Worm (Caenorhabditis elegans) whole organism, late embryonic: ENCODE results near the gene C50F4.8.

ENCODE experiments used
- C08G9.2 ChIP-seq: sonication (generic microtip); optimal IDR thresholded peaks from 2 replicates; lab custom pipeline; 2016; ENCODE audit warnings: mild to moderate bottlenecking, missing genetic modification characterization, moderate library complexity, missing compliant biosample characterization
- C38D4.7 ChIP-seq: fragments of 200-800 bp; sonication (Bioruptor generic); optimal IDR thresholded peaks from 2 replicates; lab custom pipeline; 2018; ENCODE audit warnings: mild to moderate bottlenecking, missing genetic modification characterization, moderate library complexity, missing compliant biosample characterization
- F13H6.1 ChIP-seq: sonication (generic microtip); optimal IDR thresholded peaks from 2 replicates; lab custom pipeline; 2016; ENCODE audit warnings: missing genetic modification characterization, missing compliant biosample characterization
- K09A11.1 ChIP-seq: sonication (generic microtip); optimal IDR thresholded peaks from 2 replicates; lab custom pipeline; 2017; ENCODE audit warnings: antibody characterized with exemption, mild to moderate bottlenecking, missing genetic modification characterization, missing compliant biosample characterization; ENCODE audit not compliant: insufficient read depth
- Y22D7AL.16 ChIP-seq: sonication (generic microtip); optimal IDR thresholded peaks from 2 replicates; lab custom pipeline; 2016; ENCODE audit warnings: missing genetic modification characterization, missing compliant biosample characterization
- ceh-14 ChIP-seq: sonication (generic microtip); optimal IDR thresholded peaks from 2 replicates; lab custom pipeline; 2016; ENCODE audit warnings: missing genotype, missing genetic modification characterization, missing compliant biosample characterization
- ceh-18 ChIP-seq: sonication (generic microtip); optimal IDR thresholded peaks from 2 replicates; lab custom pipeline; 2016; ENCODE audit warnings: missing genetic modification characterization, missing compliant biosample characterization
- ceh-22 ChIP-seq: sonication (generic microtip); optimal IDR thresholded peaks from 2 replicates; lab custom pipeline; 2017; ENCODE audit warnings: missing biosample characterization, missing genetic modification characterization
- ceh-30 ChIP-seq: fragments of 150-350 bp; optimal IDR thresholded peaks from 2 replicates; lab custom pipeline; 2014; ENCODE audit warnings: missing biosample characterization, missing genetic modification characterization
- ceh-31 ChIP-seq: sonication (generic microtip); optimal IDR thresholded peaks from 2 replicates; lab custom pipeline; 2016; ENCODE audit warnings: missing genetic modification characterization, missing compliant biosample characterization
- ceh-6 ChIP-seq: fragments of 200-800 bp; sonication (Bioruptor generic); optimal IDR thresholded peaks from 2 replicates; lab custom pipeline; 2018; ENCODE audit warnings: mild to moderate bottlenecking, missing genetic modification characterization, missing compliant biosample characterization
- ceh-9 ChIP-seq: sonication (generic microtip); optimal IDR thresholded peaks from 2 replicates; lab custom pipeline; 2016; ENCODE audit warnings: mild to moderate bottlenecking, missing genetic modification characterization, inconsistent platforms, missing compliant biosample characterization
- dmd-4 ChIP-seq: sonication (generic microtip); optimal IDR thresholded peaks from 2 replicates; lab custom pipeline; 2016; ENCODE audit warnings: borderline replicate concordance, missing genetic modification characterization, missing compliant biosample characterization
- elt-4 ChIP-seq: sonication (generic microtip); optimal IDR thresholded peaks from 2 replicates; lab custom pipeline; 2016; ENCODE audit warnings: missing genetic modification characterization, missing compliant biosample characterization
- ets-4 ChIP-seq: sonication (generic microtip); optimal IDR thresholded peaks from 2 replicates; lab custom pipeline; 2016; ENCODE audit warnings: missing genetic modification characterization, missing compliant biosample characterization
- gmeb-2 ChIP-seq: sonication (generic microtip); optimal IDR thresholded peaks from 2 replicates; lab custom pipeline; 2016; ENCODE audit warnings: missing genetic modification characterization, inconsistent platforms, missing compliant biosample characterization
- hlh-13 ChIP-seq: fragments of 200-800 bp; sonication (Bioruptor generic); optimal IDR thresholded peaks from 2 replicates; lab custom pipeline; 2018; ENCODE audit warnings: mild to moderate bottlenecking, missing genetic modification characterization, missing compliant biosample characterization
- hlh-30 ChIP-seq: sonication (generic microtip); optimal IDR thresholded peaks from 2 replicates; lab custom pipeline; 2017; ENCODE audit warnings: antibody characterized with exemption, missing genetic modification characterization, missing compliant biosample characterization; ENCODE audit not compliant: insufficient read depth
- hlh-6 ChIP-seq: sonication (generic microtip); optimal IDR thresholded peaks from 2 replicates; lab custom pipeline; 2016; ENCODE audit warnings: missing genotype, missing genetic modification characterization, missing compliant biosample characterization
- hlh-8 ChIP-seq: sonication (generic microtip); optimal IDR thresholded peaks from 2 replicates; lab custom pipeline; 2016; ENCODE audit warnings: missing genotype, missing genetic modification characterization, missing compliant biosample characterization
- mec-3 ChIP-seq: sonication (generic microtip); optimal IDR thresholded peaks from 2 replicates; lab custom pipeline; 2016; ENCODE audit warnings: borderline replicate concordance, missing genetic modification characterization, missing compliant biosample characterization
- nfya-1 ChIP-seq: sonication (generic microtip); optimal IDR thresholded peaks from 2 replicates; lab custom pipeline; 2017; ENCODE audit warnings: missing genetic modification characterization, mild to moderate bottlenecking, missing compliant biosample characterization, antibody characterized with exemption, moderate library complexity
- nhr-11 ChIP-seq: fragments of 150-350 bp; optimal IDR thresholded peaks from 2 replicates; lab custom pipeline; 2014; ENCODE audit warnings: missing biosample characterization, missing genetic modification characterization
- npax-4 ChIP-seq: sonication (generic microtip); optimal IDR thresholded peaks from 2 replicates; lab custom pipeline; 2016; ENCODE audit warnings: missing genetic modification characterization, missing compliant biosample characterization
- odd-2 ChIP-seq: sonication (generic microtip); optimal IDR thresholded peaks from 2 replicates; lab custom pipeline; 2017; ENCODE audit warnings: antibody characterized with exemption, mild to moderate bottlenecking, missing genetic modification characterization, missing compliant biosample characterization
- pax-1 ChIP-seq: fragments of 150-350 bp; optimal IDR thresholded peaks from 2 replicates; lab custom pipeline; 2014; ENCODE audit warnings: missing biosample characterization, missing genetic modification characterization
- pha-2 ChIP-seq: sonication (generic microtip); optimal IDR thresholded peaks from 2 replicates; lab custom pipeline; 2017; ENCODE audit warnings: mild to moderate bottlenecking, missing genetic modification characterization, missing compliant biosample characterization
- pha-4 ChIP-seq: fragments of 150-350 bp; optimal IDR thresholded peaks from 2 replicates; lab custom pipeline; 2018; ENCODE audit warnings: missing biosample characterization, missing genetic modification reagents, missing genetic modification characterization
- pqm-1 ChIP-seq: sonication (generic microtip); optimal IDR thresholded peaks from 2 replicates; lab custom pipeline; 2016; ENCODE audit warnings: missing genetic modification characterization, missing compliant biosample characterization
- pros-1 ChIP-seq: fragments of 150-350 bp; optimal IDR thresholded peaks from 2 replicates; lab custom pipeline; 2014; ENCODE audit warnings: missing biosample characterization, missing genetic modification reagents, missing genetic modification characterization
- rnt-1 ChIP-seq: sonication (generic microtip); optimal IDR thresholded peaks from 2 replicates; lab custom pipeline; 2016; ENCODE audit warnings: missing genetic modification characterization, missing compliant biosample characterization
- tbx-7 ChIP-seq: sonication (generic microtip); optimal IDR thresholded peaks from 2 replicates; lab custom pipeline; 2016; ENCODE audit warnings: missing genotype, missing genetic modification characterization, missing compliant biosample characterization
- unc-3 ChIP-seq, 2 experiments: fragments of 200-800 bp in 1 of 2; sonication (Bioruptor generic) in 1 of 2; sonication (generic microtip) in 1 of 2; conservative IDR thresholded peaks in 1 of 2; optimal IDR thresholded peaks in 1 of 2; 2 replicates each; pipeline versions ENCODE4 v1.3.6 to Lab custom; 2016 to 2022; ENCODE audit warnings: missing compliant biosample characterization in 2 of 2, missing genetic modification characterization in 2 of 2, missing genetic modification reagents in 1 of 2
- unc-42 ChIP-seq: sonication (generic microtip); optimal IDR thresholded peaks from 2 replicates; lab custom pipeline; 2016; ENCODE audit warnings: missing genotype, missing genetic modification characterization, missing compliant biosample characterization
- unc-55 ChIP-seq: sonication (generic microtip); optimal IDR thresholded peaks from 2 replicates; lab custom pipeline; 2017; ENCODE audit warnings: missing biosample characterization, missing genetic modification reagents, missing genetic modification characterization

The C50F4.8 gene

DNA sequence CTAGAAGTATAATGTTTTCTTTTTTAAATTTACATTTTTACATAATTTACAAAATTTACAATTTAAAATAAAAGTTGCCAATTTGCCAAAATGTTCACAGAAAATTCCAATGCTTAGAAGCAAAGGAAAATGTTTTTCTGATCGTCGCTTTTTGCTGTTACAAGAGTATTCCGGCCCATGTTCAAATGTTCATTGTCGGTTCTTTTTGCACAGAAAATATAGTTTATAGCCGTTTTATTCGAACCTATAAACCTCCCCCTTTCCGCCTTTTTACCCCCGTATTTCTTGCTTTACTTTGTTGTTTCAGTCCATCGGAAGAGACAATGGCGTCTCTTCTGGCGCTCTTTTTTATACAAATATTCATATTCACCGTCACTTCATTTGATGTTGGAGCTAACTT, 16.0 kb upstream of the C50F4.8 start, which contains the start of gene tag-329:
Gene tag-329 (plus strand): TSS at position 301 of the 400 bp plus-strand sequence.
- TF ChIP-seq gmeb-2 (tag; lab: Kevin White, UChicago) = no peak
- no peak for TF ChIP-seq pqm-1 (tag; lab: Kevin White, UChicago)
- TF ChIP-seq unc-3 (GFP tag; conservative IDR thresholded peaks at IDR 0.05; lab: Robert Waterston, UW) = no peak
- no peak for TF ChIP-seq unc-3 (tag; optimal IDR thresholded peaks at IDR 0.05; lab: Kevin White, UChicago)
- TF ChIP-seq ceh-30 = no peak
- TF ChIP-seq elt-4 (tag; lab: Kevin White, UChicago) = no peak
- TF ChIP-seq unc-42 (tag; lab: Kevin White, UChicago) = no peak
- no peak for TF ChIP-seq hlh-13 (GFP tag; lab: Kevin White, UChicago)
- TF ChIP-seq hlh-30 = no peak
- no peak for TF ChIP-seq tbx-7 (tag; lab: Kevin White, UChicago)
- TF ChIP-seq Y22D7AL.16 (tag; lab: Kevin White, UChicago) = no peak
- no peak for TF ChIP-seq npax-4 (tag; lab: Kevin White, UChicago)
- TF ChIP-seq ceh-31 (tag; lab: Kevin White, UChicago) = no peak
- TF ChIP-seq ets-4 (tag; lab: Kevin White, UChicago) = no peak
- TF ChIP-seq ceh-22 (tag; lab: Kevin White, UChicago) = no peak
- no peak for TF ChIP-seq odd-2 (tag; lab: Kevin White, UChicago)

DNA sequence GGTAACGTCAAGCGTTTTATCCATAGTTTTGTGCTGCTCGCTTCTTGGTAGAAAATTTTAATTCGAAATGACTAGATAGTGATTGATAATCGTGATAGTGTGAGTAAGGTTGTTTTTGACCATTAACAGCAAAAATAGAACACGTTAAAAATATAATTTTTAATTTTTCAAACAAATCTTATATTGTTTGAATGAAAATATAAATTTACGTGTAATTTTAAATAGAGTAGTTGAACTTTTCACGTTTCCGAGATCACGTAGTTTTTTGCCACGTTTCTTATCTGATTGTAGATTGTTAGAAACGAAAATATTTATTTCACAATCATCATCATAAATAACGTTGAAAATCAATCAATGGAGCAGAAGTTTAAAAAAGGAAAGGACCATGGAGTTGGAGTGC, 12.8 kb upstream of the C50F4.8 start, which contains the start of the genes C50F4.10 and pfk-1.2:
Gene C50F4.10 (minus strand): TSS at position 101 of the 400 bp plus-strand sequence.
Gene pfk-1.2 (plus strand): TSS at position 325 of the 400 bp plus-strand sequence.
- TF ChIP-seq dmd-4 (tag; lab: Kevin White, UChicago) (no peak), ceh-14 (tag; lab: Kevin White, UChicago) (no peak), C38D4.7 (GFP tag; lab: Kevin White, UChicago) (no peak), rnt-1 (tag; lab: Kevin White, UChicago) (no peak), npax-4 (tag; lab: Kevin White, UChicago) (no peak), odd-2 (tag; lab: Kevin White, UChicago) (no peak), hlh-30 (no peak), unc-3 (GFP tag; conservative IDR thresholded peaks at IDR 0.05; lab: Robert Waterston, UW) (no peak), unc-3 (tag; optimal IDR thresholded peaks at IDR 0.05; lab: Kevin White, UChicago) (no peak), ceh-18 (tag; lab: Kevin White, UChicago) (no peak), unc-55 (no peak), unc-42 (tag; lab: Kevin White, UChicago) (no peak), hlh-8 (tag; lab: Kevin White, UChicago) (no peak), nfya-1 (no peak), pha-2 (tag; lab: Kevin White, UChicago) (no peak)

DNA sequence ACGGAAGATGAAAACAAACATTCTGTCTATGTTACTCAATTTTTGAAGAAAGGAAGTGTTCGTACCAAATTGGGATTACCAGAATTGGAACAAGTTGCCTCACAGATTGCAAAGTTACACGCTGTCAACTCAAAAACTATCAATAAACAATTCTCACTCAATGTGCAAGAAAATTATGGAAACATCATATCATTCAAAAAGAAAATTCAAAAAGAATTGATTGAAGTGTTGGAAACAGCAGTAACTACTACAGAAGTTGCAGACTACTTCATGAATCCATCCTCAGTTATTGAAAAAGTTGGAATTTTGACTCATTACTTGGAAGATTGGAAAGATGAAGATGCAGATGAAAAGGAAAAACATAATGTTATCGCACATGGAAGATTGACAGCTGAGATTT, 9.3 kb upstream of the C50F4.8 start:
- TF ChIP-seq gmeb-2 (tag; lab: Kevin White, UChicago) = no peak
- no peak for TF ChIP-seq K09A11.1 (tag; lab: Kevin White, UChicago)
- no peak for TF ChIP-seq ets-4 (tag; lab: Kevin White, UChicago)
- TF ChIP-seq ceh-6 = no peak
- no peak for TF ChIP-seq mec-3 (tag; lab: Kevin White, UChicago)
- TF ChIP-seq pha-4 (tag; lab: Kevin White, UChicago) = no peak

DNA sequence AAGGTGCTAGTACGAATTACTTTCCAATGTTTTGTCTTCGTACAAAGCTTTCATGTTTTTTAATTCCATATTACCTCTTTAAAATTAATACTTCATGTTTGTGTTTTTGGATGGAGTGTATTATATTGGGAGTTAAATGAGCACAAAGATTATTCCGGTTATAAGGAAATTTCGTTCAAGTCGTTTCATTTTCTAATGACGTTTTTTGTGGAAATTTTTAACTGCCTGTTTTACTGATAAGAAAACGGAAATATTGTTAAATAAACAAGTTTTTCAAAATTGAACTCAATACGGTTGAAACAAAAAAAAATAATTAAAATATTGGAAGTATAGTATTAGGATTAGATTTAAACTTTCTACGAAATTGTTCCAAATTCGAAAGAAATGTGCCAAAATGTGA, 8.7 kb upstream of the C50F4.8 start:
- TF ChIP-seq tbx-7 (tag; lab: Kevin White, UChicago) = no peak
- TF ChIP-seq ceh-9 (tag; lab: Kevin White, UChicago) = no peak
- TF ChIP-seq pax-1 (tag; lab: Kevin White, UChicago) = no peak
- TF ChIP-seq nfya-1 = no peak
- TF ChIP-seq Y22D7AL.16 (tag; lab: Kevin White, UChicago) = no peak
- no peak for TF ChIP-seq ceh-18 (tag; lab: Kevin White, UChicago)
- TF ChIP-seq F13H6.1 = no peak
- TF ChIP-seq ceh-30 = no peak
- no peak for TF ChIP-seq K09A11.1 (tag; lab: Kevin White, UChicago)
- no peak for TF ChIP-seq unc-55
- no peak for TF ChIP-seq nhr-11
- TF ChIP-seq pros-1 = no peak
- no peak for TF ChIP-seq rnt-1 (tag; lab: Kevin White, UChicago)
- no peak for TF ChIP-seq C08G9.2 (tag; lab: Kevin White, UChicago)
- no peak for TF ChIP-seq hlh-6
